Fruit fly (Drosophila melanogaster) whole organism, larva: ENCODE results near the gene narya.

Source experiments
- noc ChIP-seq: fragments of 200-800 bp; sonication (Bioruptor generic); optimal IDR thresholded peaks from 3 replicates; lab custom pipeline; 2019; ENCODE audit warnings: missing biosample characterization, mild to moderate bottlenecking, missing genetic modification characterization, moderate library complexity

narya gene

dm6 chrX:19474763-19475162, at the start of gene narya:
narya (plus strand) TSS chrX:19475063.
- no peak for TF ChIP-seq noc (tag; lab: Kevin White, UChicago)

- TF ChIP-seq noc (tag; lab: Kevin White, UChicago): no peak
These were observed 45.6 kb upstream of the narya start for dm6 chrX:19429243-19429642.

- no peak for TF ChIP-seq noc (tag; lab: Kevin White, UChicago)
These were observed 41.1 kb upstream of the narya start for dm6 chrX:19433766-19434165.

dm6 chrX:19448297-19448696, 26.6 kb upstream of the narya start:
- no peak for TF ChIP-seq noc (tag; lab: Kevin White, UChicago)

- TF ChIP-seq noc (tag; lab: Kevin White, UChicago): no peak
These were observed 21.7 kb upstream of the narya start for dm6 chrX:19453138-19453537.

dm6 chrX:19461630-19462029, 13.2 kb upstream of the narya start:
- TF ChIP-seq noc (tag; lab: Kevin White, UChicago): no peak

- no peak for TF ChIP-seq noc (tag; lab: Kevin White, UChicago)
These were observed 4.3 kb downstream of the narya start, which contains the start of gene CG32533 for dm6 chrX:19479134-19479533. CG32533 (minus strand) TSS chrX:19479411.

DNA sequence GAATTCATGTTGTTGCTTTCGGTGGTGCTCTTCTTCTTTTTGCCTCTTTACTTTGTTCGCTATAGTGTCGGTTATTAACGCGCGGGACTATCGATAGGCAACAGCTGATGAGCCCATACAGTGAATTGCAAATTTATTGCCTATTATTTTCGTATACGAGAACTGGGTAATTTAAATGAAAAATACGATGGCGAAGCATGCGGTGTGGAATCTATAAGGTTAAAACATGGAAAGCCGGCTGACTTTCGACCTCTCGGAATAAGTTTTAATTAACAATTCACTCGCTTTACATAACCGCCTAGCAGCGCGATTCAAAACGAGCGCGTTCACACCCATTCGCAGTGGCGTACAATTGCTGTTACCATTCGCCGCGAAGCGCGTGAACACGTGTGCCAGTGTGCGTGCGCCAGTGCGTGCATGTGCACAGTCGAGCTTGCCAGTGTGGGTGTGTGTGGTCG, 5.0 kb downstream of the narya start, which contains the start of the genes Naa15-16 and mRpS14:
Gene Naa15-16 (plus strand): TSS at position 116 of the 458 bp plus-strand sequence.
Gene mRpS14 (minus strand): TSS at position 370 of the 458 bp plus-strand sequence.
- no peak for TF ChIP-seq noc (tag; lab: Kevin White, UChicago)

DNA sequence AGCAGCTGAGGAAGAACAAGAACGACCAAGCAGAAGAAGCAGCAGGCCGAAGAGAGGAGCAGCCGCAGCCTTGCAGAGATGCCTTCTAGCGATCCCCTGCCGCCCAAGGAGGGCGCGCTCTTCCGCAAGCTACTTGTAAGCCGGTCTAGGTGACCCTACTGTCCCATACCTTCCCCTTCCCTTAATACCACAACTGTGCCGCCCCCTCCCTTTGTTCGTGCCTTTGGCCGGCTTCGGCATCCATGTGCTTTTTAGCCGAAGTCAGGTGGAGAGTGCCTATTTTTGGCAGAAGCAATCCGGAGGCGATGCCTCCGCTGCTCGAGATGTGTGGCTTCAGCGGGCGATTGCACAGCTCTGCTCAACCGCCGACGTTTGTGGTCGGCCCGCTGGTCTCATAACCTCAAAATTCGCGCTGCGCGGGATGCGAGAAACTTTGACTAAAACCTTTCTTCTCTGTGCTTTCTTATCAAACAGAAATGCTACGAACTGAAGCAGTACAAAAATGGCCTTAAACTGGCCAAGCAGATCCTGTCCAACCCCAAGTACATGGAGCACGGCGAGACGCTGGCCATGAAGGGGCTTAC, 5.8 kb downstream of the narya start:
- no peak for TF ChIP-seq noc (tag; lab: Kevin White, UChicago)

dm6 chrX:19485057-19485456, 10.2 kb downstream of the narya start:
- TF ChIP-seq noc (tag; lab: Kevin White, UChicago): no peak

dm6 chrX:19491984-19492584, 17.2 kb downstream of the narya start, which contains the start of the genes pcm and ND-18:
pcm (minus strand) TSS chrX:19492011.
ND-18 (plus strand) TSS chrX:19492421.
- no peak for TF ChIP-seq noc (tag; lab: Kevin White, UChicago)

DNA sequence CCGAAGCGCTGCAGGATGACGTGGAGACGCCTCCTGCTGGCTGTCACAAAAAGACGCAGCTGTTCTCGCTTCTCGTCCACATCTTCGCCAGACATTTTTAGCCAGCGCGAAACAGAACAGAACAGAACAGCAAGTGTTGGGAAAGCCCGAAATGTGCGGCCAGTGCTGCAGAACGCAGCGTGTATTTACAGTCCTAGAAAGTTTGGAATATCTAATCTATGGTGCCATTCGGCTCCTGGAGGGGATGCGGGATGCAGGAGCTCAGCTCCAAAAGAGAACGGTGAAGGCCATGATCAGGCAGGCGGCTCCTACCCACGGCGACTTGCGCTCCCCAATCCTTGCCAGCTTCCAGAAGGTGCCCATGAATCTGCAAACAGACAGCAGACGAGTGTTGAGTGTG, 19.4 kb downstream of the narya start, which contains the start of gene CG12204:
Gene CG12204 (minus strand): TSS at position 117 of the 400 bp plus-strand sequence.
- TF ChIP-seq noc (tag; lab: Kevin White, UChicago): no peak

dm6 chrX:19494830-19495610, 20.2 kb downstream of the narya start, which contains the start of the genes ksh, CG14200 and Pfrx:
ksh (minus strand) TSS chrX:19494992.
CG14200 (plus strand) TSS chrX:19495505.
Pfrx (plus strand) TSS chrX:19495505.
- TF ChIP-seq noc (tag; lab: Kevin White, UChicago): no peak

- TF ChIP-seq noc (tag; lab: Kevin White, UChicago): peak; percentile 36
These were observed 21.0 kb downstream of the narya start for dm6 chrX:19495611-19496583.
